Fruit fly (Drosophila melanogaster) whole organism, embryonic: Measurements from ENCODE around the gene alphaCOP.

Source experiments
- CG2875 ChIP-seq: fragments of 200-800 bp; sonication (Bioruptor generic); optimal IDR thresholded peaks from 2 replicates; lab custom pipeline; 2017; ENCODE audit warnings: missing biosample characterization, mild to moderate bottlenecking, missing genetic modification characterization, missing genetic modification reagents
- CG4360 ChIP-seq: fragments of 200-800 bp; sonication (Bioruptor generic); IDR thresholded peaks from 2 replicates; pipeline ENCODE4 v1.3.6; 2022; ENCODE audit warnings: missing biosample characterization, missing genetic modification characterization
- repo ChIP-seq: fragments of 200-800 bp; sonication (Bioruptor generic); optimal IDR thresholded peaks from 2 replicates; lab custom pipeline; 2016; ENCODE audit warnings: missing biosample characterization, missing genetic modification characterization
- sr ChIP-seq: fragments of 200-800 bp; sonication (Bioruptor generic); IDR thresholded peaks from 3 replicates; pipeline ENCODE4 v1.3.6; 2022; ENCODE audit warnings: missing biosample characterization, missing genetic modification characterization
- ssp ChIP-seq: fragments of 200-800 bp; sonication (Bioruptor generic); IDR thresholded peaks from 2 replicates; pipeline ENCODE4 v1.3.6; 2022; ENCODE audit warnings: missing biosample characterization, missing genetic modification characterization
- toy ChIP-seq: fragments of 200-800 bp; sonication (Bioruptor generic); IDR thresholded peaks from 2 replicates; pipeline ENCODE4 v1.3.6; 2022; ENCODE audit warnings: missing biosample characterization, missing genetic modification characterization

dm6 chr3L:1648690-1649355, 3.8 kb upstream of the alphaCOP start, which contains the start of gene CG13920:
- TF ChIP-seq repo (no peak), ssp (no peak), toy (GFP tag; lab: Robert Waterston, UW) (no peak), sr (GFP tag; lab: Robert Waterston, UW) (no peak), CG2875 (no peak), CG4360 (GFP tag; lab: Robert Waterston, UW) (no peak)
